Fruit fly (Drosophila melanogaster): ENCODE data around the gene CG12355.
A peak's percentile ranks its signal among the peaks of the same experiment; 100 is the strongest.

The CG12355 gene

DNA sequence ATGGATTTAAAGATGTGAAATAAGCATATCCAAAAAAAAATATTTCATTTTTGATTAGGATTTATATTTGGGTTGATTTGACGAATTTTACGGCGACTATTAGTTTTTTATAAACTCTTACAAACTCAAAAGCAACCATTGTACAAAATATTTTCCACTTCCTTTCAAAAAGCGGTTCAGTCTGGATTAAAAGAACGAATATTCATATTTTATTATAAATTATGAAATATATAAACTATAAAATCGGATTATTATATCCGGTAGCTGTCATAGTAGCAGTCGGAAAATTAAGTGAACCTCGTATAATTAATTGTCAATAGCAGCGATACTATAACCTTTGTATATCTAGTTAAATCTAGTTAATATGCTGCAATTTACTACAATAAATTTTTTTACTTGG is at the start of gene CG12355:
CG12355 (minus strand) TSS at position 101 of the 400 bp plus-strand sequence.
- TF ChIP-seq rn (GFP tag; IDR thresholded peaks at IDR 0.05) (no peak), Pif1A (GFP tag; optimal IDR thresholded peaks at IDR 0.05) (no peak), CG9948 (tag; optimal IDR thresholded peaks at IDR 0.05) (no peak), CG15710 (tag; optimal IDR thresholded peaks at IDR 0.05) (no peak), CG4496 (GFP tag; IDR thresholded peaks at IDR 0.05) (no peak), CG32121 (GFP tag; IDR thresholded peaks at IDR 0.05) (no peak), CG12605 (GFP tag; IDR thresholded peaks at IDR 0.05) (no peak)

DNA sequence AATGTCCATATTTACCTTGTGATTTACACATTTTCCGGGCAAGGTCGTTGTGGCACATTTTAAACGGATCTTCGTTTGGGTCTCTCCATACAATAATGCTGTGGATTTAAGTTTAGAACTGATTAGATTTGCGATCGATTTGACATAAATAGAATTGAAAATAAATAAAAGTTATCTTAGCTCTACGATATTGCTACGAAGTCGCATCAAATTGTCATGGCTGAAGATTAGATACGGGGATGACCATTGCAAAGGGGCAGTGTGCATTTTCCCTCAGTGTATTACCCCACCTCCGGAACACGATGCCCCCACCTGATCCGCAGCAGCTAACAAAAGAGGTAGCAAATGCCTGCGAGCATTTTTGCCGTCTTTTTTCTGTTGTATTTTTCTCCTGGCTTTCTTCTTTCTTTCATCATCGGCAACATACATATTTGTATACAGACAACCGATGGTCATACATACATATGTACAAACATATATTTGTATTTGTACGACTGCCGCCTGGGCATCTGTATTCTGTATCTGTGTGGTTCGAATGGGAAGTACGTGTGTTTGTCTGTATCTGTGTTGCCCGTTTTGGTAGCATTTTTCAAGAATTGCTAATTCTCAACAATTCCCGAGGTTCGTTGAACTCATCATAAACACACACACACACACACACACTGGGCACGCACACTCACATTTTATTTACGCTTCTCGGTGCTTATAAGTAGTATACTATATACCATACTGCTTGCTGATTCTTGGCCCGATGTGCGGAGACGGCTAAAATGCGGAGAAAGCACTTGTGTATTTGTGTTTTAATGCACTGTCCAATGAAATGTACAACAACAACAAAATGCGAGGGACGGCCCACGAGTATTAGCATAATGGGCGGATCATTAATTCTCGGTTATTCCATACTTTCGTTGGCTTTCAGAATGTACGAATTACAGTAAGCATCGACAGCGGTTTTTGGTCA is 49.4 kb upstream of the CG12355 start:
- TF ChIP-seq CG34367 (tag; optimal IDR thresholded peaks at IDR 0.05): no peak
- no peak for TF ChIP-seq CG9948 (tag; optimal IDR thresholded peaks at IDR 0.05)
- peak; percentile 20 for TF ChIP-seq Pif1A (GFP tag; optimal IDR thresholded peaks at IDR 0.05)
- TF ChIP-seq CG8301 (tag; optimal IDR thresholded peaks at IDR 0.05): peak; percentile 44
- TF ChIP-seq EcR (GFP tag; optimal IDR thresholded peaks at IDR 0.05): peak; percentile 72
- peak; percentile 60 for TF ChIP-seq CG14655 (GFP tag; optimal IDR thresholded peaks at IDR 0.05)
- peak; percentile 24 for TF ChIP-seq Snoo (tag; optimal IDR thresholded peaks at IDR 0.05)
- TF ChIP-seq CG4496 (GFP tag; IDR thresholded peaks at IDR 0.05): peak; percentile 15; the same call in 1 of the 3 replicates
- TF ChIP-seq rn (GFP tag; IDR thresholded peaks at IDR 0.05): no peak
- TF ChIP-seq Ets98B (GFP tag; IDR thresholded peaks at IDR 0.05): peak; percentile 11; the same call in 1 of the 2 replicates
- no peak for TF ChIP-seq CG10348 (GFP tag; IDR thresholded peaks at IDR 0.05)

DNA sequence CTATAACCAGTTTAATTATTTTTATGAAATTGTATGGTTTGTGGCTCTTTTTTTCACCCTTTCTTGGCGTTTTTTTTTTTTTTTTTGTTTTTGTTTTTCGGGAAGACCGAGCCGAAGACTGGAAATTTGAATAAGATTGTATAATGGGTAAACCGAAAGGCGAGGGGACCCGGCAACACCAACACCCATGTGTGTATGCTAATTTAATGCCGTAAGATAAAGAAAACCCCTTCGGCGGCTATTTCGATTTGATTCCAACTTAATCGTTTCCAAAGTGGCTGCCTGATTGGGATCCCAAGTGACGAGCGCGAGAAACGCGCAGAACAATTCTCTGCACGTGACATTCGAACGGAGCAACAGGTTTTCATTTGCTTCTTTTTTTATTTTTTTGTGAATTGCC is 48.1 kb upstream of the CG12355 start:
- TF ChIP-seq CG15710 (tag; optimal IDR thresholded peaks at IDR 0.05) (no peak), CG8159 (tag; optimal IDR thresholded peaks at IDR 0.05) (no peak), EcR (GFP tag; optimal IDR thresholded peaks at IDR 0.05) (no peak), rn (GFP tag; IDR thresholded peaks at IDR 0.05) (no peak), CG14655 (GFP tag; optimal IDR thresholded peaks at IDR 0.05) (no peak), CG8301 (tag; optimal IDR thresholded peaks at IDR 0.05) (no peak), Ets98B (GFP tag; IDR thresholded peaks at IDR 0.05) (no peak), Snoo (tag; optimal IDR thresholded peaks at IDR 0.05) (no peak), Pif1A (GFP tag; optimal IDR thresholded peaks at IDR 0.05) (no peak), Pif1B (GFP tag; optimal IDR thresholded peaks at IDR 0.05) (no peak), fd96Ca (GFP tag; IDR thresholded peaks at IDR 0.05) (no peak), CG4496 (GFP tag; IDR thresholded peaks at IDR 0.05) (no peak)

DNA sequence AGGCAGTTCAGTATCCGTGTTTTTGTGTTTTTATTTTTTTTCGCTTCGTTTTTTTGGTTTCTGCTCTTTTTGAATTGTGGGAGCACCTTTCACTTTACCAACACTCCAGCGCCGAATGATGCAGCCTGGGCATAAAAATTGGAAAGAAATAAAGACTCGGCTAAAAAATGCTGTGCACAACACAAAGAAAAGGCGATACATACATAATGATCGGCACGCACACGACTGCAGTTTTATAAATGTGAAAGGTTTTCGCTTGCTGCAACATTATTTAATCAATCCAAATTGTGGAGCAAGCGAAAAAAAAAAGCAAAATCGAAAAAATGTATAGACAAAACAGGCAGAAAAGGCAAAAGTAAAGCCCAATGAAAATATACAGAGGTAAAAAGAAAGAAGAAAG is 47.7 kb upstream of the CG12355 start:
- no peak for TF ChIP-seq EcR (GFP tag; optimal IDR thresholded peaks at IDR 0.05)
- TF ChIP-seq CG4496 (GFP tag; IDR thresholded peaks at IDR 0.05): 0 out of 3 replicates have a peak, but pooled peaks have one; percentile 2
- TF ChIP-seq gl (tag; optimal IDR thresholded peaks at IDR 0.05): no peak
- TF ChIP-seq CG34367 (tag; optimal IDR thresholded peaks at IDR 0.05): no peak

DNA sequence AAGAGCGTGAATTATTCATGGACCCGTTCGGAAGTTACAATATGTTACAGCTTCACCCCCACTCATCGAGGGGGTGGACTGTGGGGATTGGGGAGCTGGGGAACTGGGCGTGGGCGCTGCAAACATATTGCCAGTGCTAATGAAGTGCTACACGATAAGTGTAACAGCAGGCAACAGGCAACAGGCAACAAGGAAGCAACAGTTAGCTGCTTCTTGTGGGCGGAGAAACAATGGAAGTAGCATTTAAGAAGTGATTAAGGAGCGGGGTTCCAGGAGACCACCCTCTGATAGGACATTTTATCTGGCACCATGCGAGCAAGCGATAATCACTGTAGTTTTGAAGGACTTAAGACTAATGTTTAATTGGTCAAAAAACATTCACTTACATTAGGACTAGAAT is 45.9 kb upstream of the CG12355 start:
- TF ChIP-seq D1 (tag; optimal IDR thresholded peaks at IDR 0.05): no peak
- TF ChIP-seq Snoo (tag; optimal IDR thresholded peaks at IDR 0.05): no peak
- no peak for TF ChIP-seq CG34367 (tag; optimal IDR thresholded peaks at IDR 0.05)
- no peak for TF ChIP-seq CG13204 (GFP tag; optimal IDR thresholded peaks at IDR 0.05)
- no peak for TF ChIP-seq Ets98B (GFP tag; IDR thresholded peaks at IDR 0.05)
- no peak for TF ChIP-seq gl (tag; optimal IDR thresholded peaks at IDR 0.05)
- TF ChIP-seq CG32121 (GFP tag; IDR thresholded peaks at IDR 0.05): no peak
- no peak for TF ChIP-seq CG17806 (tag; optimal IDR thresholded peaks at IDR 0.05)

dm6 chr3L:15540682-15541081 is 45.3 kb upstream of the CG12355 start:
- TF ChIP-seq CG15710 (tag; optimal IDR thresholded peaks at IDR 0.05) (no peak), CG14655 (GFP tag; optimal IDR thresholded peaks at IDR 0.05) (peak; percentile 1), CG12605 (GFP tag; IDR thresholded peaks at IDR 0.05) (0 out of 2 replicates have a peak, but pooled peaks have one; percentile 8), CG34367 (tag; optimal IDR thresholded peaks at IDR 0.05) (no peak)

dm6 chr3L:15539903-15540409 is 44.6 kb upstream of the CG12355 start:
- no peak for TF ChIP-seq Snoo (tag; optimal IDR thresholded peaks at IDR 0.05)
- TF ChIP-seq CG15710 (tag; optimal IDR thresholded peaks at IDR 0.05): no peak
- TF ChIP-seq CG9948 (tag; optimal IDR thresholded peaks at IDR 0.05): no peak
